Worm (Caenorhabditis elegans) whole organism, L2 larva: ENCODE results near the gene dpf-6.

Experiments
- Y55F3AM.14 ChIP-seq: fragments of 200-800 bp; sonication (Bioruptor generic); optimal IDR thresholded peaks from 2 replicates; lab custom pipeline; 2018; ENCODE audit warnings: mild to moderate bottlenecking, missing genetic modification characterization, missing compliant biosample characterization
- ama-1 ChIP-seq: fragments of 150-350 bp; optimal IDR thresholded peaks from 2 replicates; lab custom pipeline; 2018; ENCODE audit warnings: inconsistent platforms
- blmp-1 ChIP-seq: sonication (generic microtip); optimal IDR thresholded peaks from 2 replicates; lab custom pipeline; 2017; ENCODE audit warnings: missing genetic modification characterization, mild to moderate bottlenecking, missing compliant biosample characterization, antibody characterized with exemption, moderate library complexity; ENCODE audit not compliant: insufficient read depth
- elt-3 ChIP-seq: sonication (generic microtip); optimal IDR thresholded peaks from 2 replicates; lab custom pipeline; 2017; ENCODE audit warnings: missing biosample characterization, missing genetic modification characterization
- fos-1 ChIP-seq: fragments of 150-350 bp; optimal IDR thresholded peaks from 2 replicates; lab custom pipeline; 2014; ENCODE audit warnings: missing biosample characterization, missing genetic modification characterization
- mdl-1 ChIP-seq, 2 experiments: fragments of 150-350 bp in 1 of 2; sonication (generic microtip) in 1 of 2; optimal IDR thresholded peaks; 2 replicates each; lab custom pipeline; 2017; ENCODE audit warnings: missing biosample characterization in 2 of 2, missing genetic modification characterization in 2 of 2
- nhr-12 ChIP-seq: fragments of 150-350 bp; optimal IDR thresholded peaks from 2 replicates; lab custom pipeline; 2014; ENCODE audit warnings: missing biosample characterization, missing genetic modification characterization
- nhr-237 ChIP-seq: fragments of 150-350 bp; optimal IDR thresholded peaks from 2 replicates; lab custom pipeline; 2014; ENCODE audit warnings: missing biosample characterization, missing genetic modification characterization
- unc-55 ChIP-seq: fragments of 150-350 bp; sonication (generic microtip); optimal IDR thresholded peaks from 3 replicates; lab custom pipeline; 2014; ENCODE audit warnings: missing biosample characterization, missing genetic modification reagents, missing genetic modification characterization
- unc-62 ChIP-seq: fragments of 150-350 bp; optimal IDR thresholded peaks from 2 replicates; lab custom pipeline; 2014; ENCODE audit warnings: missing biosample characterization, missing genetic modification reagents, missing genetic modification characterization
- zag-1 ChIP-seq: fragments of 150-350 bp; optimal IDR thresholded peaks from 2 replicates; lab custom pipeline; 2014; ENCODE audit warnings: missing biosample characterization, missing genetic modification characterization

- no peak for TF ChIP-seq unc-62 (GFP tag; lab: Kevin White, UChicago)
- TF ChIP-seq fos-1 (tag; lab: Kevin White, UChicago): no peak
- no peak for TF ChIP-seq nhr-12
- no peak for TF ChIP-seq blmp-1 (tag; lab: Kevin White, UChicago)
- no peak for TF ChIP-seq elt-3 (tag; lab: Kevin White, UChicago)
- TF ChIP-seq ama-1: no peak
- no peak for TF ChIP-seq unc-55 (GFP tag; lab: Kevin White, UChicago)
- no peak for TF ChIP-seq mdl-1 (tag; optimal IDR thresholded peaks at IDR 0.05; lab: Kevin White, UChicago)
- TF ChIP-seq zag-1: no peak
- no peak for TF ChIP-seq nhr-237 (tag; lab: Kevin White, UChicago)
- no peak for TF ChIP-seq Y55F3AM.14 (GFP tag; lab: Kevin White, UChicago)
Measured at ce11 chrIII:8063659-8064058, 25.6 kb downstream of the dpf-6 start.
